Worm (Caenorhabditis elegans): ENCODE results near the gene dach-1.
A peak's percentile ranks its signal among the peaks of the same experiment; 100 is the strongest.

The dach-1 gene

ce11 chrV:3967762-3968161, 17.9 kb downstream of the dach-1 start, which contains the start of gene cyp-34A8 (continued):
- TF ChIP-seq nhr-90 (tag; optimal IDR thresholded peaks at IDR 0.05; ENCODE audit: poor library complexity) (peak; percentile 15), egl-27 (tag; optimal IDR thresholded peaks at IDR 0.05) (no peak), nhr-76 (tag; optimal IDR thresholded peaks at IDR 0.05) (no peak), pag-3 (tag; optimal IDR thresholded peaks at IDR 0.05; ENCODE audit: borderline replicate concordance, insufficient read depth) (no peak), alr-1 (tag; optimal IDR thresholded peaks at IDR 0.05; ENCODE audit: borderline replicate concordance) (no peak), irx-1 (tag; optimal IDR thresholded peaks at IDR 0.05) (no peak), ceh-63 (GFP tag; optimal IDR thresholded peaks at IDR 0.05) (no peak), snpc-4 (tag; optimal IDR thresholded peaks at IDR 0.05) (no peak), ets-5 (GFP tag; IDR thresholded peaks at IDR 0.05) (no peak), nhr-11 (tag; optimal IDR thresholded peaks at IDR 0.05) (no peak), mep-1 (tag; optimal IDR thresholded peaks at IDR 0.05) (peak; percentile 38), sox-4 (tag; optimal IDR thresholded peaks at IDR 0.05) (no peak), grh-1 (GFP tag; IDR thresholded peaks at IDR 0.05) (no peak), mab-9 (GFP tag; IDR thresholded peaks at IDR 0.05) (no peak), rnt-1 (tag; optimal IDR thresholded peaks at IDR 0.05) (no peak), elt-3 (tag; optimal IDR thresholded peaks at IDR 0.05) (peak in 2 of 6 experiments; percentile 6 to 38), ztf-4 (tag; optimal IDR thresholded peaks at IDR 0.05) (no peak), fkh-4 (tag; optimal IDR thresholded peaks at IDR 0.05; ENCODE audit: borderline replicate concordance) (no peak)

- TF ChIP-seq sptf-1 (tag; optimal IDR thresholded peaks at IDR 0.05) (no peak), fkh-8 (tag; optimal IDR thresholded peaks at IDR 0.05) (no peak), nhr-77 (tag; optimal IDR thresholded peaks at IDR 0.05) (no peak), hlh-17 (GFP tag; optimal IDR thresholded peaks at IDR 0.05; ENCODE audit: borderline replicate concordance) (no peak), zip-4 (GFP tag; optimal IDR thresholded peaks at IDR 0.05) (no peak), ama-1 (optimal IDR thresholded peaks at IDR 0.05) (no peak), nhr-47 (tag; optimal IDR thresholded peaks at IDR 0.05) (no peak)
These were observed 19.1 kb downstream of the dach-1 start for ce11 chrV:3968929-3969328.

ce11 chrV:3969664-3970063, 19.8 kb downstream of the dach-1 start:
- TF ChIP-seq ceh-63 (GFP tag; optimal IDR thresholded peaks at IDR 0.05) (no peak), elt-2 (tag; optimal IDR thresholded peaks at IDR 0.05) (peak; percentile 50), nhr-20 (tag; optimal IDR thresholded peaks at IDR 0.05) (peak; percentile 44), lin-35 (GFP tag; optimal IDR thresholded peaks at IDR 0.05) (peak in 1 of 2 experiments; percentile 2)

ce11 chrV:3970410-3970809, 20.6 kb downstream of the dach-1 start, which contains the start of gene cyp-34A9:
Gene cyp-34A9, minus strand, starts transcription at chrV:3970540.
- TF ChIP-seq unc-98 (GFP tag; IDR thresholded peaks at IDR 0.05) (no peak), hlh-4 (tag; optimal IDR thresholded peaks at IDR 0.05) (no peak), nhr-90 (tag; optimal IDR thresholded peaks at IDR 0.05; ENCODE audit: poor library complexity) (peak; percentile 8), nhr-47 (tag; optimal IDR thresholded peaks at IDR 0.05) (no peak), nhr-85 (tag) (peak; percentile 4), sox-4 (tag; optimal IDR thresholded peaks at IDR 0.05) (no peak), nhr-20 (tag; optimal IDR thresholded peaks at IDR 0.05) (peak; percentile 69), elt-2 (tag; optimal IDR thresholded peaks at IDR 0.05) (peak; percentile 66), vab-15 (tag; optimal IDR thresholded peaks at IDR 0.05) (no peak), hlh-17 (GFP tag; optimal IDR thresholded peaks at IDR 0.05; ENCODE audit: borderline replicate concordance) (no peak), elt-3 (tag; optimal IDR thresholded peaks at IDR 0.05) (peak in 4 of 6 experiments; percentile 3 to 65 (median 30)), nhr-71 (tag; optimal IDR thresholded peaks at IDR 0.05) (peak; percentile 13), nhr-19 (GFP tag; conservative IDR thresholded peaks at IDR 0.05) (no peak), snu-23 (GFP tag; optimal IDR thresholded peaks at IDR 0.05) (no peak), mep-1 (tag; optimal IDR thresholded peaks at IDR 0.05) (no peak), lin-35 (GFP tag; optimal IDR thresholded peaks at IDR 0.05) (peak in 1 of 2 experiments; percentile 14), nhr-84 (tag; optimal IDR thresholded peaks at IDR 0.05) (no peak), C34B4.2 (tag; optimal IDR thresholded peaks at IDR 0.05) (no peak)
